Worm (Caenorhabditis elegans): ENCODE results near the gene ift-139.

- TF ChIP-seq saeg-2 (GFP tag; IDR thresholded peaks at IDR 0.05) = no peak
- TF ChIP-seq nhr-237 (tag; optimal IDR thresholded peaks at IDR 0.05) = no peak
- TF ChIP-seq fkh-10 (GFP tag; optimal IDR thresholded peaks at IDR 0.05) = no peak
- TF ChIP-seq daf-12 (tag; optimal IDR thresholded peaks at IDR 0.05) = no peak
- TF ChIP-seq jun-1 (tag; optimal IDR thresholded peaks at IDR 0.05) = no peak
- TF ChIP-seq R02D3.7 (tag; optimal IDR thresholded peaks at IDR 0.05) = no peak
- no peak for TF ChIP-seq unc-130 (GFP tag; optimal IDR thresholded peaks at IDR 0.05)
- no peak for TF ChIP-seq egl-27 (tag; optimal IDR thresholded peaks at IDR 0.05)
- no peak for TF ChIP-seq mdl-1 (tag; optimal IDR thresholded peaks at IDR 0.05)
- TF ChIP-seq pqm-1 (tag; optimal IDR thresholded peaks at IDR 0.05) = no peak
- TF ChIP-seq mep-1 (tag; optimal IDR thresholded peaks at IDR 0.05) = no peak
Measured at ce11 chrIII:5988010-5988409, 51.3 kb downstream of the ift-139 start.

All from whole organism, L4 larva.